Worm (Caenorhabditis elegans) whole organism, late embryonic: ENCODE measurements around the gene Y16B4A.2.

Experiments
- ceh-2 ChIP-seq: sonication (generic microtip); optimal IDR thresholded peaks from 2 replicates; lab custom pipeline; 2016; ENCODE audit warnings: missing genotype, missing genetic modification characterization, missing compliant biosample characterization
- ceh-6 ChIP-seq: fragments of 200-800 bp; sonication (Bioruptor generic); optimal IDR thresholded peaks from 2 replicates; lab custom pipeline; 2018; ENCODE audit warnings: mild to moderate bottlenecking, missing genetic modification characterization, missing compliant biosample characterization
- che-1 ChIP-seq: sonication (generic microtip); optimal IDR thresholded peaks from 2 replicates; lab custom pipeline; 2016; ENCODE audit warnings: mild to moderate bottlenecking, missing genetic modification characterization, missing compliant biosample characterization
- dmd-4 ChIP-seq: sonication (generic microtip); optimal IDR thresholded peaks from 2 replicates; lab custom pipeline; 2016; ENCODE audit warnings: borderline replicate concordance, missing genetic modification characterization, missing compliant biosample characterization
- fkh-10 ChIP-seq: fragments of 150-350 bp; optimal IDR thresholded peaks from 2 replicates; lab custom pipeline; 2014; ENCODE audit warnings: missing biosample characterization, missing genetic modification reagents, missing genetic modification characterization
- hlh-13 ChIP-seq: fragments of 200-800 bp; sonication (Bioruptor generic); optimal IDR thresholded peaks from 2 replicates; lab custom pipeline; 2018; ENCODE audit warnings: mild to moderate bottlenecking, missing genetic modification characterization, missing compliant biosample characterization
- hlh-30 ChIP-seq: sonication (generic microtip); optimal IDR thresholded peaks from 2 replicates; lab custom pipeline; 2017; ENCODE audit warnings: antibody characterized with exemption, missing genetic modification characterization, missing compliant biosample characterization; ENCODE audit not compliant: insufficient read depth
- nhr-11 ChIP-seq: fragments of 150-350 bp; optimal IDR thresholded peaks from 2 replicates; lab custom pipeline; 2014; ENCODE audit warnings: missing biosample characterization, missing genetic modification characterization
- pat-9 ChIP-seq: fragments of 200-800 bp; sonication (Bioruptor generic); optimal IDR thresholded peaks from 2 replicates; lab custom pipeline; 2018; ENCODE audit warnings: mild to moderate bottlenecking, missing genetic modification characterization, moderate library complexity, missing compliant biosample characterization
- pha-2 ChIP-seq: sonication (generic microtip); optimal IDR thresholded peaks from 2 replicates; lab custom pipeline; 2017; ENCODE audit warnings: mild to moderate bottlenecking, missing genetic modification characterization, missing compliant biosample characterization
- pha-4 ChIP-seq: fragments of 150-350 bp; optimal IDR thresholded peaks from 2 replicates; lab custom pipeline; 2018; ENCODE audit warnings: missing biosample characterization, missing genetic modification reagents, missing genetic modification characterization
- pqm-1 ChIP-seq: sonication (generic microtip); optimal IDR thresholded peaks from 2 replicates; lab custom pipeline; 2016; ENCODE audit warnings: missing genetic modification characterization, missing compliant biosample characterization
- syd-9 ChIP-seq: sonication (generic microtip); optimal IDR thresholded peaks from 2 replicates; lab custom pipeline; 2016; ENCODE audit warnings: mild to moderate bottlenecking, missing genetic modification characterization, moderate library complexity, missing compliant biosample characterization
- tbx-2 ChIP-seq: sonication (generic microtip); optimal IDR thresholded peaks from 2 replicates; lab custom pipeline; 2016; ENCODE audit warnings: missing genetic modification characterization, missing compliant biosample characterization

ce11 chrX:14809905-14810304, 38.3 kb upstream of the Y16B4A.2 start:
- no peak for TF ChIP-seq pha-2 (tag; lab: Kevin White, UChicago)
- TF ChIP-seq fkh-10 = no peak
- TF ChIP-seq che-1 = no peak
- no peak for TF ChIP-seq ceh-6
- no peak for TF ChIP-seq tbx-2 (tag; lab: Kevin White, UChicago)
- no peak for TF ChIP-seq dmd-4 (tag; lab: Kevin White, UChicago)
- no peak for TF ChIP-seq nhr-11
- no peak for TF ChIP-seq pha-4
- no peak for TF ChIP-seq syd-9 (tag; lab: Kevin White, UChicago)
- TF ChIP-seq hlh-30 = no peak
- TF ChIP-seq pqm-1 = no peak
- no peak for TF ChIP-seq pat-9 (tag; lab: Kevin White, UChicago)
- no peak for TF ChIP-seq hlh-13 (GFP tag; lab: Kevin White, UChicago)
- TF ChIP-seq ceh-2 = no peak
